Fruit fly (Drosophila melanogaster): ENCODE measurements around the gene CG15461.

dm6 chrX:20519696-20520373, 33.9 kb downstream of the CG15461 start:
- no peak for TF ChIP-seq CTCF (optimal IDR thresholded peaks at IDR 0.05)
- TF ChIP-seq CG8478 (optimal IDR thresholded peaks at IDR 0.05): no peak

All from S2 (cell line).